Fruit fly (Drosophila melanogaster) whole organism, embryonic: ENCODE measurements around the gene CG6937.

Source experiments
- Atf6 ChIP-seq: fragments of 200-800 bp; sonication (Bioruptor generic); IDR thresholded peaks from 2 replicates; pipeline ENCODE4 v1.3.6; 2022; ENCODE audit warnings: missing biosample characterization, missing genetic modification characterization
- Awh ChIP-seq: fragments of 200-800 bp; sonication (Bioruptor generic); IDR thresholded peaks from 2 replicates; pipeline ENCODE4, ENCODE4 v1.3.6; 2022; ENCODE audit warnings: missing biosample characterization, missing genetic modification characterization
- Blimp-1 ChIP-seq: fragments of 200-800 bp; sonication (Bioruptor generic); optimal IDR thresholded peaks from 3 replicates; lab custom pipeline; 2018; ENCODE audit warnings: missing biosample characterization, missing genetic modification characterization, mild to moderate bottlenecking, moderate library complexity, missing genetic modification reagents
- CG11695 ChIP-seq: fragments of 200-800 bp; sonication (Bioruptor generic); IDR thresholded peaks from 3 replicates; pipeline ENCODE4 v1.3.6; 2022; ENCODE audit warnings: missing biosample characterization, missing genetic modification characterization
- CG11696 ChIP-seq: fragments of 200-800 bp; sonication (Bioruptor generic); IDR thresholded peaks from 2 replicates; pipeline ENCODE4 v1.3.6; 2022; ENCODE audit warnings: missing biosample characterization, missing genetic modification characterization
- CG12155 ChIP-seq: fragments of 200-800 bp; sonication (Bioruptor generic); optimal IDR thresholded peaks from 3 replicates; lab custom pipeline; 2016; ENCODE audit warnings: missing biosample characterization, missing genetic modification characterization
- CG13424 ChIP-seq: fragments of 200-800 bp; sonication (Bioruptor generic); optimal IDR thresholded peaks from 2 replicates; lab custom pipeline; 2019; ENCODE audit warnings: missing biosample characterization, mild to moderate bottlenecking, missing genetic modification characterization, moderate library complexity
- CG14667 ChIP-seq: fragments of 200-800 bp; sonication (Bioruptor generic); IDR thresholded peaks from 2 replicates; pipeline ENCODE4 v1.3.6; 2022; ENCODE audit warnings: missing biosample characterization, missing genetic modification characterization
- CG14710 ChIP-seq: fragments of 200-800 bp; sonication (Bioruptor generic); optimal IDR thresholded peaks from 3 replicates; lab custom pipeline; 2019; ENCODE audit warnings: missing biosample characterization, mild to moderate bottlenecking, missing genetic modification characterization, moderate library complexity
- CG14965 ChIP-seq: fragments of 200-800 bp; sonication (Bioruptor generic); optimal IDR thresholded peaks from 2 replicates; lab custom pipeline; 2016; ENCODE audit warnings: missing biosample characterization, missing genetic modification characterization, borderline replicate concordance
- CG15479 ChIP-seq: fragments of 200-800 bp; sonication (Bioruptor generic); optimal IDR thresholded peaks from 3 replicates; lab custom pipeline; 2019; ENCODE audit warnings: missing biosample characterization, mild to moderate bottlenecking, missing genetic modification characterization, moderate library complexity
- CG17328 ChIP-seq: fragments of 200-800 bp; sonication (Bioruptor generic); IDR thresholded peaks from 2 replicates; pipeline ENCODE4 v1.3.6; 2022; ENCODE audit warnings: missing biosample characterization, missing genetic modification characterization
- CG2116 ChIP-seq: fragments of 200-800 bp; sonication (Bioruptor generic); optimal IDR thresholded peaks from 3 replicates; lab custom pipeline; 2018; ENCODE audit warnings: missing biosample characterization, mild to moderate bottlenecking, missing genetic modification characterization
- CG2889 ChIP-seq: fragments of 200-800 bp; sonication (Bioruptor generic); IDR thresholded peaks from 3 replicates; pipeline ENCODE4 v1.3.6; 2022; ENCODE audit warnings: missing biosample characterization, missing genetic modification characterization
- CG31365 ChIP-seq: fragments of 200-800 bp; sonication (Bioruptor generic); optimal IDR thresholded peaks from 2 replicates; lab custom pipeline; 2018; ENCODE audit warnings: missing biosample characterization, mild to moderate bottlenecking, missing genetic modification characterization
- CG34376 ChIP-seq: fragments of 200-800 bp; sonication (Bioruptor generic); optimal IDR thresholded peaks from 2 replicates; lab custom pipeline; 2018; ENCODE audit warnings: missing biosample characterization, mild to moderate bottlenecking, missing genetic modification characterization
- CG43689 ChIP-seq: fragments of 200-800 bp; sonication (Bioruptor generic); IDR thresholded peaks from 2 replicates; pipeline ENCODE4 v1.3.6; 2022; ENCODE audit warnings: missing biosample characterization, missing genetic modification characterization
- CG4617 ChIP-seq: fragments of 200-800 bp; sonication (Bioruptor generic); optimal IDR thresholded peaks from 3 replicates; lab custom pipeline; 2016; ENCODE audit warnings: missing biosample characterization, missing genetic modification characterization, borderline replicate concordance
- CG8281 ChIP-seq: fragments of 200-800 bp; sonication (Bioruptor generic); optimal IDR thresholded peaks from 2 replicates; lab custom pipeline; 2018; ENCODE audit warnings: missing biosample characterization, mild to moderate bottlenecking, missing genetic modification characterization, moderate library complexity
- CG8359 ChIP-seq: fragments of 200-800 bp; sonication (Bioruptor generic); optimal IDR thresholded peaks from 2 replicates; lab custom pipeline; 2017; ENCODE audit warnings: missing biosample characterization, mild to moderate bottlenecking, missing genetic modification characterization, borderline replicate concordance
- CG8765 ChIP-seq: fragments of 200-800 bp; sonication (Bioruptor generic); IDR thresholded peaks from 2 replicates; pipeline ENCODE4 v1.3.6; 2022; ENCODE audit warnings: missing biosample characterization, missing genetic modification characterization
- CG8924 ChIP-seq: fragments of 200-800 bp; optimal IDR thresholded peaks from 3 replicates; lab custom pipeline; 2019; ENCODE audit warnings: missing biosample characterization, mild to moderate bottlenecking, missing genetic modification characterization, moderate library complexity
- Ets97D ChIP-seq: fragments of 200-800 bp; sonication (Bioruptor generic); optimal IDR thresholded peaks from 3 replicates; lab custom pipeline; 2016; ENCODE audit warnings: missing biosample characterization, missing genetic modification characterization
- GATAe ChIP-seq: fragments of 200-800 bp; sonication (Bioruptor generic); conservative IDR thresholded peaks from 2 replicates; pipeline ENCODE4 v1.3.6; 2022; ENCODE audit warnings: missing biosample characterization, missing genetic modification characterization
- H2.0 ChIP-seq: fragments of 200-800 bp; sonication (Bioruptor generic); IDR thresholded peaks from 2 replicates; pipeline ENCODE4 v1.3.6; 2022; ENCODE audit warnings: missing biosample characterization, missing genetic modification characterization
- HLH3B ChIP-seq: fragments of 200-800 bp; sonication (Bioruptor generic); IDR thresholded peaks from 2 replicates; pipeline ENCODE4 v1.3.6; 2022; ENCODE audit warnings: missing biosample characterization, missing genetic modification characterization
- Hr78 ChIP-seq, 2 experiments: fragments of 200-800 bp in 1 of 2; fragments of >200 bp in 1 of 2; sonication (Bioruptor generic) in 1 of 2; optimal IDR thresholded peaks; 2 replicates each; lab custom pipeline; 2017 to 2019; ENCODE audit warnings: missing biosample characterization in 2 of 2, missing genetic modification characterization in 2 of 2, mild to moderate bottlenecking in 1 of 2, moderate library complexity in 1 of 2
- Oli ChIP-seq: fragments of 200-800 bp; sonication (Bioruptor generic); optimal IDR thresholded peaks from 2 replicates; lab custom pipeline; 2018; ENCODE audit warnings: missing biosample characterization, mild to moderate bottlenecking, missing genetic modification characterization, moderate library complexity
- Optix ChIP-seq: fragments of 200-800 bp; sonication (Bioruptor generic); IDR thresholded peaks from 3 replicates; pipeline ENCODE4 v1.3.6; 2022; ENCODE audit warnings: missing biosample characterization, missing genetic modification characterization
- Vsx1 ChIP-seq: fragments of 200-800 bp; sonication (Bioruptor generic); optimal IDR thresholded peaks from 2 replicates; lab custom pipeline; 2017; ENCODE audit warnings: missing biosample characterization, mild to moderate bottlenecking, missing genetic modification characterization, missing genetic modification reagents
- YL-1 ChIP-seq: fragments of 200-800 bp; sonication (Bioruptor generic); optimal IDR thresholded peaks from 3 replicates; lab custom pipeline; 2017; ENCODE audit warnings: missing biosample characterization, mild to moderate bottlenecking, missing genetic modification characterization
- bsh ChIP-seq, 2 experiments: fragments of 200-800 bp; sonication (Bioruptor generic); optimal IDR thresholded peaks; 2 replicates each; lab custom pipeline; 2017 to 2018; ENCODE audit warnings: mild to moderate bottlenecking in 2 of 2, missing biosample characterization in 2 of 2, missing genetic modification characterization in 2 of 2, moderate library complexity in 1 of 2
- chn ChIP-seq: fragments of 200-800 bp; sonication (Bioruptor generic); optimal IDR thresholded peaks from 2 replicates; lab custom pipeline; 2016; ENCODE audit warnings: missing biosample characterization, missing genetic modification characterization
- ci ChIP-seq: fragments of 200-800 bp; sonication (Bioruptor generic); IDR thresholded peaks from 3 replicates; pipeline ENCODE4 v1.3.6; 2022; ENCODE audit warnings: missing biosample characterization, missing genetic modification characterization
- corto ChIP-seq: fragments of 200-800 bp; sonication (Bioruptor generic); optimal IDR thresholded peaks from 2 replicates; lab custom pipeline; 2016; ENCODE audit warnings: missing biosample characterization, mild to moderate bottlenecking, missing genetic modification characterization, moderate library complexity
- crol ChIP-seq: fragments of 200-800 bp; sonication (Bioruptor generic); IDR thresholded peaks from 2 replicates; pipeline ENCODE4 v1.3.6; 2022; ENCODE audit warnings: missing biosample characterization, missing genetic modification characterization
- dati ChIP-seq: fragments of 200-800 bp; sonication (Bioruptor generic); IDR thresholded peaks from 2 replicates; pipeline ENCODE4 v1.3.6; 2022; ENCODE audit warnings: missing biosample characterization, missing genetic modification characterization
- dimm ChIP-seq: fragments of 200-800 bp; sonication (Bioruptor generic); IDR thresholded peaks from 2 replicates; pipeline ENCODE4 v1.3.6; 2022; ENCODE audit warnings: missing biosample characterization, missing genetic modification characterization
- en ChIP-seq: fragments of 200-800 bp; sonication (Bioruptor generic); optimal IDR thresholded peaks from 2 replicates; lab custom pipeline; 2016; ENCODE audit warnings: missing biosample characterization, missing genetic modification characterization
- fd64A ChIP-seq: fragments of 200-800 bp; sonication (Bioruptor generic); optimal IDR thresholded peaks from 3 replicates; lab custom pipeline; 2018; ENCODE audit warnings: missing biosample characterization, mild to moderate bottlenecking, missing genetic modification characterization
- grau ChIP-seq: fragments of 200-800 bp; optimal IDR thresholded peaks from 3 replicates; lab custom pipeline; 2019; ENCODE audit warnings: missing biosample characterization, mild to moderate bottlenecking, missing genetic modification characterization, moderate library complexity
- klu ChIP-seq: fragments of 200-800 bp; sonication (Bioruptor generic); IDR thresholded peaks from 2 replicates; pipeline ENCODE4 v1.3.6; 2022; ENCODE audit warnings: missing biosample characterization, missing genetic modification characterization
- lmd ChIP-seq: fragments of 200-800 bp; sonication (Bioruptor generic); IDR thresholded peaks from 2 replicates; pipeline ENCODE4 v1.3.6; 2022; ENCODE audit warnings: missing biosample characterization, missing genetic modification characterization
- peb ChIP-seq: fragments of 200-800 bp; sonication (Bioruptor generic); IDR thresholded peaks from 2 replicates; pipeline ENCODE4 v1.3.6; 2022; ENCODE audit warnings: missing biosample characterization, missing genetic modification characterization
- slbo ChIP-seq: fragments of 200-800 bp; sonication (Bioruptor generic); IDR thresholded peaks from 2 replicates; pipeline ENCODE4 v1.3.6; 2022; ENCODE audit warnings: missing biosample characterization, missing genetic modification characterization
- ttk ChIP-seq: fragments of 200-800 bp; sonication (Bioruptor generic); IDR thresholded peaks from 2 replicates; pipeline ENCODE4 v2.1.2; 2022; ENCODE audit warnings: missing biosample characterization, missing genetic modification characterization
- tup ChIP-seq: fragments of 200-800 bp; sonication (Bioruptor generic); optimal IDR thresholded peaks from 2 replicates; lab custom pipeline; 2016; ENCODE audit warnings: missing biosample characterization, mild to moderate bottlenecking, missing genetic modification characterization, moderate library complexity
- vvl ChIP-seq: fragments of 200-800 bp; sonication (Bioruptor generic); IDR thresholded peaks from 2 replicates; pipeline ENCODE4 v1.3.6; 2022; ENCODE audit warnings: missing biosample characterization, missing genetic modification characterization
- zen2 ChIP-seq: fragments of 200-800 bp; sonication (Bioruptor generic); IDR thresholded peaks from 3 replicates; pipeline ENCODE4 v1.3.6; 2022; ENCODE audit warnings: missing biosample characterization, missing genetic modification characterization; ENCODE audit not compliant: partially characterized antibody

CG6937 gene

DNA sequence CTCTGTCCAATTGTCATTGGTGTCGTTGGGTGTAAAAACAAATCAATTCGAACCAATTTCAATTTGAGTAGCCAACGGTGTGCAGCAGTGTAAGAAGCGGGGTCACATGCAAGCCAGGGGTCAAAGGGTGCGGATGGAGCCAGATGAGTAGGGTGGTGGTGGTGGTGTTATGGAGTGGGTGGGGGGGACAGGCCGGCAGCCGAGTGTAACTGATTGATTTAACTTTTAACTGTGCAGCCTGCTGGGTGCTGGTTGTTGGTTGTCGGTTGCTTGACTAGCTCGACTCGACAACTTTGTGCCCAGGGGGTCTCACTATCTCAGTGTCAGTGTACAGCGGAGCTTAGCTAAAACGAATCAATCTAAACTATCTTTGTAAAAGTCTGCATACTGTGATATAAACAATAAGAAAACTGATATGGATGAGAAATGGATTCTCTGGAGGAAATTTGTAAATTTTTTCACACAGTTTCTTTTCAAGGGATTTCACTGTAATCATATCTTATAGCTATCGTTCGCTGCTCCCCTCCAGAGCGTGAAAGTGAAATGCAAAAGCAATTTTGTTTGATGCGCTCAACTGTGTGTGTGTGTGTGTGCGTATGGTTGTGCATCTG is 12.9 kb downstream of the CG6937 start (continued):
- TF ChIP-seq CG15479 (GFP tag; lab: Kevin White, UChicago) (no peak), CG8765 (GFP tag; lab: Robert Waterston, UW) (no peak), fd64A (GFP tag; lab: Kevin White, UChicago) (peak; percentile 28), H2.0 (GFP tag; lab: Robert Waterston, UW) (peak; percentile 75), CG31365 (tag; lab: Kevin White, UChicago) (peak; percentile 10), CG11696 (GFP tag; lab: Robert Waterston, UW) (peak; percentile 35; the same call in 1 of the 2 replicates), CG17328 (peak; percentile 81), YL-1 (GFP tag; lab: Kevin White, UChicago) (no peak), ci (GFP tag; lab: Robert Waterston, UW) (peak; percentile 94), Awh (GFP tag; lab: Robert Waterston, UW) (peak; percentile 86), klu (GFP tag; lab: Robert Waterston, UW) (peak; percentile 47; the same call in 1 of the 2 replicates), CG43689 (GFP tag; lab: Robert Waterston, UW) (0 out of 2 replicates have a peak, but pooled peaks have one; percentile 30), peb (GFP tag; lab: Robert Waterston, UW) (peak; percentile 80), slbo (GFP tag; lab: Robert Waterston, UW) (peak; percentile 71), bsh (GFP tag; optimal IDR thresholded peaks at IDR 0.05; lab: Kevin White, UChicago) (peak in 1 of 2 experiments; percentile 83), dati (peak; percentile 54; the same call in 1 of the 2 replicates), dimm (GFP tag; lab: Robert Waterston, UW) (peak; percentile 60; the same call in 1 of the 2 replicates), Vsx1 (GFP tag; lab: Kevin White, UChicago) (no peak), en (GFP tag; lab: Kevin White, UChicago) (peak; percentile 45), tup (GFP tag; lab: Kevin White, UChicago) (no peak), Optix (GFP tag; lab: Robert Waterston, UW) (peak; percentile 63; the same call in 2 of the 3 replicates), vvl (peak; percentile 89), Atf6 (GFP tag; lab: Robert Waterston, UW) (peak; percentile 45; the same call in 1 of the 2 replicates), ttk (GFP tag; lab: Robert Waterston, UW) (peak; percentile 87), chn (GFP tag; lab: Kevin White, UChicago) (peak; percentile 41), CG12155 (GFP tag; lab: Kevin White, UChicago) (peak; percentile 47), Blimp-1 (peak; percentile 94), CG14965 (GFP tag; lab: Kevin White, UChicago) (peak; percentile 21), CG8359 (GFP tag; lab: Kevin White, UChicago) (no peak), lmd (GFP tag; lab: Robert Waterston, UW) (peak; percentile 82), GATAe (GFP tag; lab: Robert Waterston, UW) (no peak), CG13424 (tag; lab: Kevin White, UChicago) (peak; percentile 79), HLH3B (GFP tag; lab: Robert Waterston, UW) (peak; percentile 85), CG8924 (tag; lab: Kevin White, UChicago) (peak; percentile 69), CG14710 (peak; percentile 50), crol (peak; percentile 27; the same call in 1 of the 2 replicates), grau (peak; percentile 94), Hr78 (GFP tag; optimal IDR thresholded peaks at IDR 0.05; lab: Kevin White, UChicago) (peak in 1 of 2 experiments; percentile 87), CG11695 (GFP tag; lab: Robert Waterston, UW) (peak; percentile 68), Ets97D (GFP tag; lab: Kevin White, UChicago) (peak; percentile 13), Oli (tag; lab: Kevin White, UChicago) (peak; percentile 79), CG34376 (GFP tag; lab: Kevin White, UChicago) (no peak), zen2 (GFP tag; lab: Robert Waterston, UW) (no peak), corto (GFP tag; lab: Kevin White, UChicago) (no peak), CG4617 (no peak), CG8281 (peak; percentile 10), CG14667 (GFP tag; lab: Robert Waterston, UW) (peak; percentile 77), CG2889 (GFP tag; lab: Robert Waterston, UW) (peak; percentile 52; the same call in 1 of the 3 replicates), CG2116 (GFP tag; lab: Kevin White, UChicago) (peak; percentile 2)
